Fruit fly (Drosophila melanogaster): ENCODE data around the gene dpr17.

The dpr17 gene

DNA sequence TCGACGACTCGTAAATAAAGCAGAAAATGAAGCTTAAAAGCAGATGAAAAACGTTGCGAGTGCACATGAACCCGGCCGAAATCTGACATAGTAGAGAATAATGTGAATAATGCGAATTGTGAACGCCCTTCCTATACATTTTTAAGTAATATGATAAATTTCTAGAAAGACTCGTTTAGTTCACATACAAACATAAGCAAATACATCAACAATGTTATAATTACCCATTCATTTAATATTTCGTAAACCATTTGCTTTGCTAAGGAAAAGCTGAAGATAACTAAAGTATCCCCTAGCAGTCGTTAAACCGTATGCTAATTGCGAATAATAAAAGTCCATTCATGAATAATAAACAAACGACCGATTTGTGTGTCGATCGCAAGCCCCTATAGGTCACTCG, 11.1 kb upstream of the dpr17 start (continued):
- no peak for TF ChIP-seq lola (GFP tag; optimal IDR thresholded peaks at IDR 0.05)
- no peak for TF ChIP-seq her (GFP tag; optimal IDR thresholded peaks at IDR 0.05)
- no peak for TF ChIP-seq Neu2 (GFP tag; optimal IDR thresholded peaks at IDR 0.05; ENCODE audit: borderline replicate concordance)
- no peak for TF ChIP-seq Sry-β (GFP tag; optimal IDR thresholded peaks at IDR 0.05)
- TF ChIP-seq az2 (GFP tag; optimal IDR thresholded peaks at IDR 0.05), result no peak
- no peak for TF ChIP-seq tll (GFP tag; optimal IDR thresholded peaks at IDR 0.05)
- TF ChIP-seq CG9932 (GFP tag; IDR thresholded peaks at IDR 0.05), result peak; percentile 42; the same call in 1 of the 2 replicates
- no peak for TF ChIP-seq CG15696 (tag; optimal IDR thresholded peaks at IDR 0.05)
- no peak for TF ChIP-seq CG31441 (GFP tag; IDR thresholded peaks at IDR 0.05)
- TF ChIP-seq gcm2 (GFP tag; optimal IDR thresholded peaks at IDR 0.05), result no peak
- TF ChIP-seq gem (tag; optimal IDR thresholded peaks at IDR 0.05), result peak; percentile 59
- no peak for TF ChIP-seq CG12155 (GFP tag; optimal IDR thresholded peaks at IDR 0.05)
- no peak for TF ChIP-seq jumu (GFP tag; optimal IDR thresholded peaks at IDR 0.05)
- TF ChIP-seq Vsx1 (GFP tag; optimal IDR thresholded peaks at IDR 0.05), result no peak
- no peak for TF ChIP-seq CG34224 (GFP tag; IDR thresholded peaks at IDR 0.05; ENCODE audit: partially characterized antibody)
- TF ChIP-seq ase (GFP tag; IDR thresholded peaks at IDR 0.05), result no peak
- no peak for TF ChIP-seq CG32767 (GFP tag; IDR thresholded peaks at IDR 0.05)
- TF ChIP-seq Antp (GFP tag; optimal IDR thresholded peaks at IDR 0.05), result no peak
- no peak for TF ChIP-seq CG14860 (GFP tag; IDR thresholded peaks at IDR 0.05; ENCODE audit: partially characterized antibody)
- TF ChIP-seq CG2120 (GFP tag; optimal IDR thresholded peaks at IDR 0.05), result peak; percentile 66
- TF ChIP-seq lilli (GFP tag; optimal IDR thresholded peaks at IDR 0.05), result peak; percentile 33
- peak; percentile 9 for TF ChIP-seq nmo (GFP tag; optimal IDR thresholded peaks at IDR 0.05)
- no peak for TF ChIP-seq twi (tag; optimal IDR thresholded peaks at IDR 0.05)
- TF ChIP-seq Myb (GFP tag; optimal IDR thresholded peaks at IDR 0.05), result no peak
- no peak for TF ChIP-seq BEAF-32 (GFP tag; optimal IDR thresholded peaks at IDR 0.05)
- TF ChIP-seq prd (optimal IDR thresholded peaks at IDR 0.05), result no peak
- TF ChIP-seq prd (GFP tag; IDR thresholded peaks at IDR 0.05), result no peak
- TF ChIP-seq CG12769 (tag; optimal IDR thresholded peaks at IDR 0.05), result peak; percentile 40
- TF ChIP-seq br (optimal IDR thresholded peaks at IDR 0.05), result no peak
- TF ChIP-seq MBD-R2 (GFP tag; IDR thresholded peaks at IDR 0.05), result no peak
- no peak for TF ChIP-seq CG16863 (GFP tag; optimal IDR thresholded peaks at IDR 0.05)
- no peak for TF ChIP-seq Hr39 (optimal IDR thresholded peaks at IDR 0.05)
- TF ChIP-seq PHDP (tag; optimal IDR thresholded peaks at IDR 0.05), result peak; percentile 1
- no peak for TF ChIP-seq CG2712 (tag; optimal IDR thresholded peaks at IDR 0.05)
- no peak for TF ChIP-seq CG4328 (GFP tag; optimal IDR thresholded peaks at IDR 0.05)
- TF ChIP-seq klu (GFP tag; IDR thresholded peaks at IDR 0.05), result no peak
- TF ChIP-seq zfh2 (GFP tag; optimal IDR thresholded peaks at IDR 0.05), result peak; percentile 39
- TF ChIP-seq rib (GFP tag; IDR thresholded peaks at IDR 0.05), result no peak
- TF ChIP-seq CG33213 (GFP tag; optimal IDR thresholded peaks at IDR 0.05), result no peak
- TF ChIP-seq psq (GFP tag; optimal IDR thresholded peaks at IDR 0.05), result no peak
- TF ChIP-seq CG30403 (GFP tag; optimal IDR thresholded peaks at IDR 0.05), result peak; percentile 19
- no peak for TF ChIP-seq bowl (GFP tag; IDR thresholded peaks at IDR 0.05)
- TF ChIP-seq CG10274 (GFP tag; optimal IDR thresholded peaks at IDR 0.05), result peak; percentile 12
- no peak for TF ChIP-seq ttk (GFP tag; IDR thresholded peaks at IDR 0.05)
- TF ChIP-seq CG4854 (GFP tag; optimal IDR thresholded peaks at IDR 0.05), result no peak
- TF ChIP-seq CG13624 (GFP tag; optimal IDR thresholded peaks at IDR 0.05), result peak; percentile 17
- TF ChIP-seq ap (GFP tag; IDR thresholded peaks at IDR 0.05), result no peak
- TF ChIP-seq CG9817 (tag; optimal IDR thresholded peaks at IDR 0.05), result peak; percentile 10
- peak; percentile 28; the same call in 1 of the 2 replicates for TF ChIP-seq CG10366 (GFP tag; IDR thresholded peaks at IDR 0.05)
- no peak for TF ChIP-seq Nf-YA (GFP tag; IDR thresholded peaks at IDR 0.05)
- peak; percentile 54 for TF ChIP-seq CG11504 (tag; optimal IDR thresholded peaks at IDR 0.05)
- TF ChIP-seq al (GFP tag; IDR thresholded peaks at IDR 0.05), result no peak
- TF ChIP-seq CG8359 (GFP tag; optimal IDR thresholded peaks at IDR 0.05; ENCODE audit: borderline replicate concordance), result no peak

Data from whole organism, embryonic.